Worm (Caenorhabditis elegans) whole organism, young adult: ENCODE measurements around the gene F55A4.3.
A peak's percentile ranks its signal among the peaks of the same experiment; 100 is the strongest.

Experiments
- B0019.2 ChIP-seq: fragments of 200-800 bp; sonication (Bioruptor generic); conservative IDR thresholded peaks from 2 replicates; pipeline ENCODE4 v1.3.6; 2022; ENCODE audit warnings: missing genetic modification reagents, missing genetic modification characterization, missing compliant biosample characterization
- D2030.7 ChIP-seq: fragments of 200-800 bp; sonication (Bioruptor generic); IDR thresholded peaks from 2 replicates; pipeline ENCODE4 v1.3.6; 2022; ENCODE audit warnings: missing genetic modification reagents, missing genetic modification characterization, missing compliant biosample characterization
- F22D6.2 ChIP-seq: sonication (generic microtip); optimal IDR thresholded peaks from 2 replicates; lab custom pipeline; 2016; ENCODE audit warnings: mild to moderate bottlenecking, missing genetic modification characterization, missing compliant biosample characterization
- F23B12.7 ChIP-seq: sonication (generic microtip); optimal IDR thresholded peaks from 2 replicates; lab custom pipeline; 2017; ENCODE audit warnings: missing genetic modification characterization, mild to moderate bottlenecking, missing compliant biosample characterization, antibody characterized with exemption, moderate library complexity; ENCODE audit not compliant: insufficient read depth
- T07F8.4 ChIP-seq: sonication (generic microtip); optimal IDR thresholded peaks from 2 replicates; lab custom pipeline; 2016; ENCODE audit warnings: mild to moderate bottlenecking, missing genetic modification characterization, moderate library complexity, missing compliant biosample characterization
- Y95B8A.8 ChIP-seq: fragments of 200-800 bp; sonication (Bioruptor generic); IDR thresholded peaks from 2 replicates; pipeline ENCODE4 v1.3.6; 2022; ENCODE audit warnings: missing genetic modification reagents, missing genetic modification characterization, missing compliant biosample characterization
- ZK185.1 ChIP-seq: sonication (generic microtip); optimal IDR thresholded peaks from 2 replicates; lab custom pipeline; 2016; ENCODE audit warnings: mild to moderate bottlenecking, missing genetic modification characterization, missing compliant biosample characterization; ENCODE audit not compliant: poor library complexity, severe bottlenecking
- attf-5 ChIP-seq: fragments of 200-800 bp; sonication (Bioruptor generic); optimal IDR thresholded peaks from 2 replicates; lab custom pipeline; 2018; ENCODE audit warnings: mild to moderate bottlenecking, missing genetic modification characterization, missing compliant biosample characterization
- bed-2 ChIP-seq: fragments of 200-800 bp; sonication (Bioruptor generic); IDR thresholded peaks from 2 replicates; pipeline ENCODE4 v1.3.6; 2022; ENCODE audit warnings: missing genetic modification reagents, missing genetic modification characterization, missing compliant biosample characterization
- cebp-1 ChIP-seq, 2 experiments: fragments of 200-800 bp in 1 of 2; sonication (Bioruptor generic) in 1 of 2; sonication (generic microtip) in 1 of 2; IDR thresholded peaks in 1 of 2; optimal IDR thresholded peaks in 1 of 2; 2 replicates each; pipeline versions ENCODE4 v1.3.6 to Lab custom; 2017 to 2022; ENCODE audit warnings: missing compliant biosample characterization in 2 of 2, missing genetic modification characterization in 2 of 2, mild to moderate bottlenecking in 1 of 2, missing genetic modification reagents in 1 of 2, moderate library complexity in 1 of 2
- ceh-27 ChIP-seq: fragments of 200-800 bp; sonication (Bioruptor generic); optimal IDR thresholded peaks from 2 replicates; lab custom pipeline; 2018; ENCODE audit warnings: mild to moderate bottlenecking, missing genetic modification characterization, moderate library complexity, missing compliant biosample characterization
- ceh-91 ChIP-seq: fragments of 200-800 bp; sonication (Bioruptor generic); IDR thresholded peaks from 2 replicates; pipeline ENCODE4 v1.3.6; 2022; ENCODE audit warnings: missing genetic modification reagents, missing genetic modification characterization, missing compliant biosample characterization
- hmg-1.2 ChIP-seq: fragments of 200-800 bp; sonication (Bioruptor generic); IDR thresholded peaks from 2 replicates; pipeline ENCODE4 v1.3.6; 2022; ENCODE audit warnings: missing genetic modification reagents, missing genetic modification characterization, missing compliant biosample characterization
- hmg-20 ChIP-seq: fragments of 200-800 bp; sonication (Bioruptor generic); IDR thresholded peaks from 2 replicates; pipeline ENCODE4 v1.3.6; 2022; ENCODE audit warnings: missing genetic modification reagents, missing genetic modification characterization, missing compliant biosample characterization
- hsf-1 ChIP-seq: fragments of 200-800 bp; sonication (Bioruptor generic); IDR thresholded peaks from 2 replicates; pipeline ENCODE4 v1.3.6; 2022; ENCODE audit warnings: missing genetic modification reagents, missing genetic modification characterization, missing compliant biosample characterization
- let-607 ChIP-seq, 2 experiments: fragments of 200-800 bp in 1 of 2; sonication (Bioruptor generic) in 1 of 2; sonication (generic microtip) in 1 of 2; optimal IDR thresholded peaks; 2 replicates each; lab custom pipeline; 2016 to 2018; ENCODE audit warnings: mild to moderate bottlenecking in 2 of 2, missing compliant biosample characterization in 2 of 2, missing genetic modification characterization in 2 of 2, moderate library complexity in 2 of 2, missing genotype in 1 of 2
- lsl-1 ChIP-seq: fragments of 200-800 bp; sonication (Bioruptor generic); optimal IDR thresholded peaks from 2 replicates; lab custom pipeline; 2018; ENCODE audit warnings: mild to moderate bottlenecking, missing genetic modification characterization, moderate library complexity, missing compliant biosample characterization
- mcd-1 ChIP-seq: fragments of 200-800 bp; sonication (Bioruptor generic); IDR thresholded peaks from 2 replicates; pipeline ENCODE4 v1.3.6; 2022; ENCODE audit warnings: missing genetic modification reagents, missing genetic modification characterization, missing compliant biosample characterization
- mxl-1 ChIP-seq: sonication (generic microtip); optimal IDR thresholded peaks from 2 replicates; lab custom pipeline; 2016; ENCODE audit warnings: missing genetic modification characterization, missing compliant biosample characterization
- nfyb-1 ChIP-seq: fragments of 200-800 bp; sonication (Bioruptor generic); IDR thresholded peaks from 2 replicates; pipeline ENCODE4 v1.3.6; 2022; ENCODE audit warnings: missing genetic modification reagents, missing genetic modification characterization, missing compliant biosample characterization
- nhr-120 ChIP-seq: fragments of 200-800 bp; sonication (Bioruptor generic); IDR thresholded peaks from 2 replicates; pipeline ENCODE4 v1.3.6; 2022; ENCODE audit warnings: missing genetic modification characterization, missing compliant biosample characterization
- nhr-80 ChIP-seq: sonication (generic microtip); optimal IDR thresholded peaks from 2 replicates; lab custom pipeline; 2016; ENCODE audit warnings: missing genetic modification characterization, missing compliant biosample characterization
- nhr-90 ChIP-seq: sonication (generic microtip); optimal IDR thresholded peaks from 2 replicates; lab custom pipeline; 2016; ENCODE audit warnings: missing genotype, mild to moderate bottlenecking, missing genetic modification characterization, missing compliant biosample characterization
- rcor-1 ChIP-seq: fragments of 200-800 bp; sonication (Bioruptor generic); IDR thresholded peaks from 2 replicates; pipeline ENCODE4 v1.3.6; 2022; ENCODE audit warnings: missing genetic modification reagents, missing genetic modification characterization, missing compliant biosample characterization
- repo-1 ChIP-seq: sonication (generic microtip); optimal IDR thresholded peaks from 2 replicates; lab custom pipeline; 2017; ENCODE audit warnings: mild to moderate bottlenecking, missing genetic modification characterization, missing compliant biosample characterization
- rpc-1 ChIP-seq, 2 experiments: fragments of 150-350 bp in 1 of 2; sonication (generic microtip) in 1 of 2; optimal IDR thresholded peaks; 2 replicates each; lab custom pipeline; 2014 to 2018; ENCODE audit warnings: missing biosample characterization in 1 of 2, missing genetic modification characterization in 1 of 2, missing genetic modification reagents in 1 of 2, missing genotype in 1 of 2
- sdz-38 ChIP-seq: sonication (generic microtip); optimal IDR thresholded peaks from 2 replicates; lab custom pipeline; 2016; ENCODE audit warnings: missing genotype, missing genetic modification characterization, missing compliant biosample characterization
- sea-2 ChIP-seq: fragments of 200-800 bp; sonication (Bioruptor generic); IDR thresholded peaks from 2 replicates; pipeline ENCODE4 v1.3.6; 2022; ENCODE audit warnings: missing genetic modification characterization, missing compliant biosample characterization
- snpc-1.1 ChIP-seq: sonication (generic microtip); optimal IDR thresholded peaks from 2 replicates; lab custom pipeline; 2017; ENCODE audit warnings: missing genetic modification characterization, mild to moderate bottlenecking, missing compliant biosample characterization, antibody characterized with exemption, moderate library complexity, missing genotype, missing genetic modification reagents; ENCODE audit not compliant: insufficient read depth
- snpc-4 ChIP-seq, 5 experiments: fragments of 150-350 bp in 1 of 5; sonication (generic microtip) in 4 of 5; optimal IDR thresholded peaks; 2 replicates each; lab custom pipeline; 2014 to 2018; ENCODE audit warnings: missing genetic modification characterization in 5 of 5, missing biosample characterization in 3 of 5, antibody characterized with exemption in 2 of 5, mild to moderate bottlenecking in 2 of 5, missing compliant biosample characterization in 2 of 5, missing genotype in 2 of 5, moderate library complexity in 2 of 5, missing genetic modification reagents in 1 of 5
- unc-62 ChIP-seq: fragments of 150-350 bp; optimal IDR thresholded peaks from 2 replicates; lab custom pipeline; 2014; ENCODE audit warnings: missing biosample characterization, missing genetic modification reagents, missing genetic modification characterization
- zfh-2 ChIP-seq: fragments of 200-800 bp; sonication (Bioruptor generic); conservative IDR thresholded peaks from 2 replicates; pipeline ENCODE4 v1.3.6; 2022; ENCODE audit warnings: missing genetic modification reagents, missing genetic modification characterization, missing compliant biosample characterization
- zim-3 ChIP-seq: sonication (generic microtip); optimal IDR thresholded peaks from 2 replicates; lab custom pipeline; 2017; ENCODE audit warnings: mild to moderate bottlenecking, missing genetic modification characterization, moderate library complexity, missing compliant biosample characterization
- ztf-18 ChIP-seq: sonication (generic microtip); optimal IDR thresholded peaks from 2 replicates; lab custom pipeline; 2016; ENCODE audit warnings: missing genotype, mild to moderate bottlenecking, missing genetic modification characterization, missing compliant biosample characterization

F55A4.3 gene

DNA sequence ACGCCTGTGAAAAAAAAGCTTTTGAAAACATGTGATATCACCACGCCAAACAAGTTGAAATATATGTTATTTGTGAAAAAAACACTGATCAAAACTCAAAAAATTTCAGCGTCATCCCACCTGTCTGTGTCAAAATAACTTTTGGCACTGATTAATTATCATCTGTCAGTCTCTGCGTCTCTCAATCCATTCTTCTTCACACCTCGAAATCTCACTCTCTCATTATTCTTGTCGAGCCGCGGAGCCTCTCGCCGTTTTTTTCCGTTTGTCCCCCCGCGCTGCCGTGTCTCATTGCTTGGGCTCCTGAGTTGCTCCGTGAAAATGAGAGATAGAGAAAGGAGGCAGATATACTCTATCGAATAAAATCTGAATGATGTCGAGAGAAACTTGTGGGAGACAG is 26.1 kb upstream of the F55A4.3 start (continued):
- no peak for TF ChIP-seq sdz-38 (tag; lab: Kevin White, UChicago)

DNA sequence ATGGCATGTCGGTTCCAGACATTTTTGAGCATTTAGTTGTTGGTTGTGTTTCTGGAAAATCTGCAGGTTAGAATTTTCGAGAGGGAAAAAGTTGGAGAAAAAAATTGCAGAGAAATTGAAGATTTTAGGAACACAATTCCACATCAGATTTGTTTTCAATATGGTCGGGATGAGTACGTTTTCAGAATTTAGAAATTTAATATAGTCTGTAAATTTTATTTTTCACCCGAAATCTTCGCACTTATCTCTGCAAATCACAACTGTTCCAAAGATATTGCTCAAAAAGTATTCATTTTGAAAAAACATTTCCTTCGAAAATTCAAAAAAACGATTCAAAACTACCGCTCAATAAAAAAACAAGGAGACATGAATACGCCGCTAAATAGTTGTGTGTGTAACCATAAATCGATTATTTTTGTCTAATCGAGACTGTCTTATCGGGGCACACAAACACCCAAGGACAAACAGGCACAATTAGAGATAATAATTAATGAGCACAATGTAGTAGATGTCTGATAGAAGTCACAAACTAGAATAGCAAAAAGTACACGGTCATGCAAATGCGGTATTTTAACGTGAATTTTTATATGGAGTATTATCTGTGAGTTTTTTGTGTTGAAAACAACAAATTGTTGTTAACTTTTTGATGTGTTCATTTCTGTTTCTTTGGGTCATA is 21.4 kb upstream of the F55A4.3 start, which contains the start of gene vpat-1:
Gene vpat-1, minus strand, starts transcription at position 51 of the 676 bp plus-strand sequence.
- TF ChIP-seq zfh-2 (GFP tag; lab: Robert Waterston, UW) (no peak), unc-62 (GFP tag; lab: Kevin White, UChicago) (no peak), snpc-1.1 (no peak), nhr-80 (tag; lab: Kevin White, UChicago) (peak; percentile 68)

DNA sequence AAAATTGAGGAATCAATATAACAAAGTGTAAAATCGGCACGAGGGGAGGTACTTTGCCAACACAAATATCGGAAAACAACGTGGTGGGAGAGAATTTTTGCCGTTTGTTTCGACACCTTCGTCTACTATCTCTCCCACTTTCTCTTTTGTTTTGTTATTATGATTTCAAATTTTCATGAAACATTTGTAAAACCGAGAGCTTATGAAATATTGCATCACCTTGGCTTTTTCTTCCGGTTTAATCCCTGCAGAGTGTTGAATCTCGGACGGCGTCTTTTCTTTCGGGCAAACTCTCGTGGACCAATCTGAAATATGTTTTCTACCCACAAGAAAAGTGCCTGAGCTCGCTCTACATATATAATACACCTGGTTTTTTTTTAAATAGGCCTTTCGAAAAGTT is 19.4 kb upstream of the F55A4.3 start:
- TF ChIP-seq cebp-1 (GFP tag; IDR thresholded peaks at IDR 0.05; lab: Robert Waterston, UW) (0 out of 2 replicates have a peak, but pooled peaks have one; percentile 51), cebp-1 (tag; optimal IDR thresholded peaks at IDR 0.05; lab: Kevin White, UChicago) (peak; percentile 73), T07F8.4 (tag; lab: Kevin White, UChicago) (no peak)
- TF ChIP-seq, all 124 proteins: peak for 1

DNA sequence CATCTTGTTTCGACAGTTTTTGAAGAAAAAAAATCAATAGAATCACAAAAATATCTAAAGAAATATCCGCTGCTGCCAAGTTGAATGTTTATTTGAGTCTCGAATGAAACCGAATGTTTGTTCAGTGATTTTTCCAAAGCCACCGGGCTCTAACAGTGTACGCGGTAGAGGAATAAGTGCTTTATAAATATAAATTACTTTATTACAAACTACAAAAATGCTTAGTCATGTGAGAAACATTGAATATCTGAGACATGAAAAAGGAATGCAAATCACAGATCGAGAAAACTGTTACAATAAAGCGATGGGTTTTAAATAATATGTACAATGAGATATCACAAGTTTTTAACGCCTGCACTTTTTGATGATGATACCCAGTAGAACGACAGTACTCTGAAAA is 13.4 kb upstream of the F55A4.3 start, which contains the start of gene F55A4.7:
Gene F55A4.7, minus strand, starts transcription at position 101 of the 400 bp plus-strand sequence.
- TF ChIP-seq lsl-1 (GFP tag; lab: Kevin White, UChicago): no peak
- TF ChIP-seq D2030.7 (GFP tag; lab: Robert Waterston, UW): no peak
- no peak for TF ChIP-seq rpc-1 (optimal IDR thresholded peaks at IDR 0.05; lab: Kevin White, UChicago)
- TF ChIP-seq rpc-1 (tag; optimal IDR thresholded peaks at IDR 0.05; lab: Kevin White, UChicago): no peak
- TF ChIP-seq mxl-1 (tag; lab: Kevin White, UChicago): no peak
- no peak for TF ChIP-seq F22D6.2 (tag; lab: Kevin White, UChicago)
- no peak for TF ChIP-seq repo-1 (tag; lab: Kevin White, UChicago)
- TF ChIP-seq nhr-120 (GFP tag; lab: Robert Waterston, UW): no peak
- no peak for TF ChIP-seq sea-2 (GFP tag; lab: Robert Waterston, UW)
- no peak for TF ChIP-seq Y95B8A.8 (GFP tag; lab: Robert Waterston, UW)
- TF ChIP-seq, all 124 proteins: peak for 0

DNA sequence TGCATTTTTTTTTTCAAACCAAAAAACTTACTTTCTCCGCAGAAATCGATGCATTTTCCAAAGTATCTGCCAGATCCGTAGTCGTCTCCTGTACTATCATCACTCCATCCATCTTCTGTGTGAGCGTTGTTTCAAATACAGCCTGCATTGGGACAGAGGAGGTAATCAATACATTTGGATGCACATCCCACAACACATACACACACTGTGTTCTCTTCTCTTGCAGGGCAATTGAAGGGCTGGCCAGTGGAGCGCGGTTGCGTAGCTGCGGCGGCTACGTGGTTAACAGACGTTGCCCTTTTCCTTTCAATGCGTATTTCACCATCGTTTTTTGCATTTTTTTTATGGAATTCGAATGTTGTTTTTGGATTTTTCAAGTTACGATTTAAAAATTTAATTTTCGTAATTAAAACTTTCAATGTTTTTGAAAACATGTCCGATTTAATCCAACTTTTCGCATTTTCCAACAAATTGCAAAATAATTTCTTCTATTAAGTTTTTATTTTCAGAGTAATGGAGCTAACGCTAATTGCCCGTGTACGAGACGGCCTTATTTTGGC is 10.2 kb upstream of the F55A4.3 start, which contains the start of the genes stau-1 and sec-22:
Gene stau-1, minus strand, starts transcription at position 248 of the 560 bp plus-strand sequence.
Gene sec-22, plus strand, starts transcription at position 510 of the 560 bp plus-strand sequence.
- TF ChIP-seq ceh-91 (GFP tag; lab: Robert Waterston, UW): no peak
- no peak for TF ChIP-seq nhr-90 (tag; lab: Kevin White, UChicago)
- TF ChIP-seq snpc-4 (GFP tag; optimal IDR thresholded peaks at IDR 0.05; lab: Kevin White, UChicago): no peak
- peak in 1 of 4 experiments; percentile 23 for TF ChIP-seq snpc-4 (tag; optimal IDR thresholded peaks at IDR 0.05; lab: Kevin White, UChicago)
- TF ChIP-seq hmg-20: no peak
- TF ChIP-seq nhr-80 (tag; lab: Kevin White, UChicago): peak; percentile 38
- TF ChIP-seq zfh-2 (GFP tag; lab: Robert Waterston, UW): no peak
- TF ChIP-seq ZK185.1 (tag; lab: Kevin White, UChicago): no peak
- 0 out of 2 replicates have a peak, but pooled peaks have one; percentile 29 for TF ChIP-seq cebp-1 (GFP tag; IDR thresholded peaks at IDR 0.05; lab: Robert Waterston, UW)
- peak; percentile 52 for TF ChIP-seq cebp-1 (tag; optimal IDR thresholded peaks at IDR 0.05; lab: Kevin White, UChicago)
- TF ChIP-seq let-607 (tag; optimal IDR thresholded peaks at IDR 0.05; lab: Kevin White, UChicago): peak; percentile 55 to 83
- TF ChIP-seq attf-5 (GFP tag; lab: Kevin White, UChicago): peak; percentile 44
- TF ChIP-seq mcd-1 (GFP tag; lab: Robert Waterston, UW): peak; percentile 66; the same call in 1 of the 2 replicates
- TF ChIP-seq B0019.2 (GFP tag; lab: Robert Waterston, UW): no peak
- TF ChIP-seq rcor-1 (GFP tag; lab: Robert Waterston, UW): no peak
- TF ChIP-seq hsf-1 (GFP tag; lab: Robert Waterston, UW): no peak
- no peak for TF ChIP-seq F23B12.7 (tag; lab: Kevin White, UChicago)
- TF ChIP-seq ztf-18 (tag; lab: Kevin White, UChicago): no peak
- TF ChIP-seq hmg-1.2 (GFP tag; lab: Robert Waterston, UW): peak; percentile 27; the same call in 1 of the 2 replicates
- peak; percentile 14 for TF ChIP-seq ceh-27 (GFP tag; lab: Kevin White, UChicago)
- no peak for TF ChIP-seq zim-3 (tag; lab: Kevin White, UChicago)
- no peak for TF ChIP-seq bed-2 (GFP tag; lab: Robert Waterston, UW)
- no peak for TF ChIP-seq mxl-1 (tag; lab: Kevin White, UChicago)
- TF ChIP-seq nfyb-1: no peak
